Worm (Caenorhabditis elegans): ENCODE measurements around the gene dgk-5.

DNA sequence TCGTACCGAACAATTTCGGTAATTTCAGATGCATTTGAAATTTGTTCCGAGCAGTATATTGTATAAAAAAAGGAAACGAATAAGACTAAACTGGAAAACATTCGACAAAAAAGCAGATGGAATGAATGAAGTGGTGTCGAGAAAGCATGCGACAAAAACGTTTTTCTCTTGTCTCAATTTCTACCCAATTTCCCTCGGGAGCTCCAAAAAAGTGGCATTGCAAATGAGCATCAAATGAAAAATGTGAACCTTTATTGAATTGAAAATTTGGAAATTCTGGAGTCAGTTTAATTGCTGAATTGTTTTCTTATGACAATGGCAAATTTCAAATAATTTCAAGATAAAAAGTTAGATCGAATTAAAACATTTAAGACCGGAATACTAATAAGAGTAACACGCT lies 29.3 kb upstream of the dgk-5 start, which contains the start of gene R05G9.5:
- no peak for TF ChIP-seq nhr-237 (tag; optimal IDR thresholded peaks at IDR 0.05)
- TF ChIP-seq unc-62 (GFP tag; optimal IDR thresholded peaks at IDR 0.05): no peak
- TF ChIP-seq snpc-4 (tag; optimal IDR thresholded peaks at IDR 0.05): no peak
- no peak for TF ChIP-seq ztf-11 (tag; optimal IDR thresholded peaks at IDR 0.05)
- TF ChIP-seq hlh-1 (tag; optimal IDR thresholded peaks at IDR 0.05): no peak
